Fruit fly (Drosophila melanogaster) whole organism: Measurements from ENCODE around the gene CG43322.

ENCODE experiments used
- Dll ChIP-seq: fragments of >200 bp; optimal IDR thresholded peaks from 2 replicates; lab custom pipeline; 2017
- EcR ChIP-seq, 2 experiments: fragments of >200 bp; optimal IDR thresholded peaks; 2 replicates each; lab custom pipeline; 2017; ENCODE audit warnings: missing biosample characterization in 2 of 2, missing genetic modification characterization in 2 of 2, missing genetic modification reagents in 2 of 2
- pan ChIP-seq: fragments of >200 bp; optimal IDR thresholded peaks from 2 replicates; lab custom pipeline; 2017
- psq ChIP-seq: fragments of >200 bp; optimal IDR thresholded peaks from 2 replicates; lab custom pipeline; 2017
- usp ChIP-seq: fragments of >200 bp; optimal IDR thresholded peaks from 2 replicates; lab custom pipeline; 2017; ENCODE audit warnings: missing biosample characterization, missing genetic modification characterization, mixed read lengths

dm6 chr2L:6971597-6972036 is 41.6 kb upstream of the CG43322 start, which contains the start of gene snRNP-U1-70K:
- no peak for TF ChIP-seq Dll (lab: Kevin White, UChicago)
- no peak for TF ChIP-seq psq (lab: Kevin White, UChicago)
- no peak for TF ChIP-seq usp (GFP tag; lab: Kevin White, UChicago)
- no peak for TF ChIP-seq pan (lab: Kevin White, UChicago)
- TF ChIP-seq EcR (GFP tag; optimal IDR thresholded peaks at IDR 0.05; lab: Kevin White, UChicago), result no peak
